Fruit fly (Drosophila melanogaster): ENCODE data around the gene CG10747.

The CG10747 gene

dm6 chr2L:20106595-20106994 is 15.4 kb upstream of the CG10747 start:
- TF ChIP-seq fd96Ca (GFP tag; IDR thresholded peaks at IDR 0.05) (no peak), CG17806 (tag; optimal IDR thresholded peaks at IDR 0.05) (no peak), Pif1B (GFP tag; optimal IDR thresholded peaks at IDR 0.05) (no peak), Pif1A (GFP tag; optimal IDR thresholded peaks at IDR 0.05) (no peak), CG10348 (GFP tag; IDR thresholded peaks at IDR 0.05) (no peak), CG14655 (GFP tag; optimal IDR thresholded peaks at IDR 0.05) (no peak), EcR (GFP tag; optimal IDR thresholded peaks at IDR 0.05) (no peak), CG8301 (tag; optimal IDR thresholded peaks at IDR 0.05) (no peak), rn (GFP tag; IDR thresholded peaks at IDR 0.05) (no peak), CG34367 (tag; optimal IDR thresholded peaks at IDR 0.05) (no peak), Ets98B (GFP tag; IDR thresholded peaks at IDR 0.05) (no peak), gl (tag; optimal IDR thresholded peaks at IDR 0.05) (no peak), CG8159 (tag; optimal IDR thresholded peaks at IDR 0.05) (no peak), CG9948 (tag; optimal IDR thresholded peaks at IDR 0.05) (no peak), Snoo (tag; optimal IDR thresholded peaks at IDR 0.05) (no peak), CG13204 (GFP tag; optimal IDR thresholded peaks at IDR 0.05) (no peak), CG4496 (GFP tag; IDR thresholded peaks at IDR 0.05) (no peak)

dm6 chr2L:20104526-20104925 is 13.4 kb upstream of the CG10747 start:
- TF ChIP-seq CG34367 (tag; optimal IDR thresholded peaks at IDR 0.05) = no peak

dm6 chr2L:20104050-20104449 is 12.9 kb upstream of the CG10747 start, which contains the start of gene CG13970:
TSS of gene CG13970 (minus strand) at chr2L:20104150.
- no peak for TF ChIP-seq D1 (tag; optimal IDR thresholded peaks at IDR 0.05)
- TF ChIP-seq rn (GFP tag; IDR thresholded peaks at IDR 0.05) = no peak
- TF ChIP-seq gl (tag; optimal IDR thresholded peaks at IDR 0.05) = no peak
- no peak for TF ChIP-seq Ets98B (GFP tag; IDR thresholded peaks at IDR 0.05)
- no peak for TF ChIP-seq fd96Ca (GFP tag; IDR thresholded peaks at IDR 0.05)
- TF ChIP-seq CG14655 (GFP tag; optimal IDR thresholded peaks at IDR 0.05) = no peak
- no peak for TF ChIP-seq CG10348 (GFP tag; IDR thresholded peaks at IDR 0.05)
- no peak for TF ChIP-seq CG34367 (tag; optimal IDR thresholded peaks at IDR 0.05)
- TF ChIP-seq CG8301 (tag; optimal IDR thresholded peaks at IDR 0.05) = no peak

dm6 chr2L:20098194-20098593 is 7.0 kb upstream of the CG10747 start:
- no peak for TF ChIP-seq Pif1B (GFP tag; optimal IDR thresholded peaks at IDR 0.05)
- TF ChIP-seq CG12605 (GFP tag; IDR thresholded peaks at IDR 0.05) = 0 out of 2 replicates have a peak, but pooled peaks have one; percentile 13
- TF ChIP-seq CG32121 (GFP tag; IDR thresholded peaks at IDR 0.05) = no peak
- TF ChIP-seq CG9948 (tag; optimal IDR thresholded peaks at IDR 0.05) = no peak
- no peak for TF ChIP-seq rn (GFP tag; IDR thresholded peaks at IDR 0.05)
- no peak for TF ChIP-seq CG4496 (GFP tag; IDR thresholded peaks at IDR 0.05)
- TF ChIP-seq CG8159 (tag; optimal IDR thresholded peaks at IDR 0.05) = peak; percentile 87
- TF ChIP-seq EcR (GFP tag; optimal IDR thresholded peaks at IDR 0.05) = no peak
- no peak for TF ChIP-seq CG15710 (tag; optimal IDR thresholded peaks at IDR 0.05)
- no peak for TF ChIP-seq CG8301 (tag; optimal IDR thresholded peaks at IDR 0.05)
- peak; percentile 5; the same call in 1 of the 2 replicates for TF ChIP-seq Ets98B (GFP tag; IDR thresholded peaks at IDR 0.05)
- no peak for TF ChIP-seq CG17806 (tag; optimal IDR thresholded peaks at IDR 0.05)
- TF ChIP-seq D1 (tag; optimal IDR thresholded peaks at IDR 0.05) = no peak
- no peak for TF ChIP-seq gl (tag; optimal IDR thresholded peaks at IDR 0.05)
- no peak for TF ChIP-seq fd96Ca (GFP tag; IDR thresholded peaks at IDR 0.05)

dm6 chr2L:20097773-20098172 is 6.6 kb upstream of the CG10747 start:
- TF ChIP-seq CG4496 (GFP tag; IDR thresholded peaks at IDR 0.05) = peak; percentile 8; the same call in 1 of the 3 replicates
- TF ChIP-seq CG15710 (tag; optimal IDR thresholded peaks at IDR 0.05) = no peak
- TF ChIP-seq fd96Ca (GFP tag; IDR thresholded peaks at IDR 0.05) = peak; percentile 13; the same call in 1 of the 3 replicates
- no peak for TF ChIP-seq gl (tag; optimal IDR thresholded peaks at IDR 0.05)
- TF ChIP-seq Ets98B (GFP tag; IDR thresholded peaks at IDR 0.05) = peak; percentile 22
- no peak for TF ChIP-seq CG8301 (tag; optimal IDR thresholded peaks at IDR 0.05)
- no peak for TF ChIP-seq CG8159 (tag; optimal IDR thresholded peaks at IDR 0.05)
- TF ChIP-seq EcR (GFP tag; optimal IDR thresholded peaks at IDR 0.05) = no peak
- TF ChIP-seq Pif1A (GFP tag; optimal IDR thresholded peaks at IDR 0.05) = no peak

- TF ChIP-seq fd96Ca (GFP tag; IDR thresholded peaks at IDR 0.05) (no peak), Ets98B (GFP tag; IDR thresholded peaks at IDR 0.05) (peak; percentile 46), CG15710 (tag; optimal IDR thresholded peaks at IDR 0.05) (peak; percentile 38), CG14655 (GFP tag; optimal IDR thresholded peaks at IDR 0.05) (peak; percentile 41), CG12605 (GFP tag; IDR thresholded peaks at IDR 0.05) (no peak), Pif1B (GFP tag; optimal IDR thresholded peaks at IDR 0.05) (no peak), CG8159 (tag; optimal IDR thresholded peaks at IDR 0.05) (peak; percentile 55), gl (tag; optimal IDR thresholded peaks at IDR 0.05) (no peak), CG17806 (tag; optimal IDR thresholded peaks at IDR 0.05) (peak; percentile 39), CG4496 (GFP tag; IDR thresholded peaks at IDR 0.05) (peak; percentile 41; the same call in 1 of the 3 replicates), CG13204 (GFP tag; optimal IDR thresholded peaks at IDR 0.05) (no peak), Snoo (tag; optimal IDR thresholded peaks at IDR 0.05) (no peak), EcR (GFP tag; optimal IDR thresholded peaks at IDR 0.05) (no peak), D1 (tag; optimal IDR thresholded peaks at IDR 0.05) (peak; percentile 61), CG10348 (GFP tag; IDR thresholded peaks at IDR 0.05) (no peak), CG8301 (tag; optimal IDR thresholded peaks at IDR 0.05) (peak; percentile 28)
These were observed 6.0 kb upstream of the CG10747 start, which contains the start of the genes mRpS18B and Kua for dm6 chr2L:20097105-20097631. TSS of gene mRpS18B (minus strand) at chr2L:20097253. TSS of gene Kua (plus strand) at chr2L:20097581.
